Fruit fly (Drosophila melanogaster): ENCODE measurements around the gene CG8500.
A peak's percentile ranks its signal among the peaks of the same experiment; 100 is the strongest.

Gene CG8500

DNA sequence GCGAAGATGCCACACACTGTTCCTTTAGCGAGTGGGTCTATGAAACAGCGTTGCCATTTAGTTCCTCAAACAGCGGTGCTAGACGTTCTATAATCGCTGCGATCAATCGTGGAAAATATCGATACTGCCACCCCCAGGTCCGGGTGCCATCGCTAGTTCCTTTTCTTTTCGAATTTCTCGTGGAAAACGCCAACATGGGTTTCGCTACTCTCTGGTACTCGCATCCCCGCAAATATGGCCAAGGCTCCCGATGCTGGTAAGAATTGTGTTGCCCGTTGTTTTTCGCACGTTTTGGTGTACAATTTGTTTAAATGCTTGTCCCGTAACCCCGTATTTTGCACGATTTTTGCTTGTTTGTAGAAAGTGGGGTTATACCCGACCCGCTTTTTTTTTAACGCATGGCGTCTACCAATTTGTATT, 6.5 kb upstream of the CG8500 start, which contains the start of gene RpS29 (continued):
- TF ChIP-seq sc (optimal IDR thresholded peaks at IDR 0.05) (no peak), sc (GFP tag; optimal IDR thresholded peaks at IDR 0.05) (no peak), CG16815 (GFP tag; optimal IDR thresholded peaks at IDR 0.05) (peak; percentile 2), CG34376 (GFP tag; optimal IDR thresholded peaks at IDR 0.05) (peak; percentile 92), Chrac-16 (GFP tag; optimal IDR thresholded peaks at IDR 0.05) (peak; percentile 83), klu (GFP tag; IDR thresholded peaks at IDR 0.05) (peak; percentile 31; the same call in 1 of the 2 replicates), tap (tag; optimal IDR thresholded peaks at IDR 0.05) (peak; percentile 38), cad (GFP tag; optimal IDR thresholded peaks at IDR 0.05) (no peak), ab (GFP tag; optimal IDR thresholded peaks at IDR 0.05) (peak; percentile 57), Dll (GFP tag; IDR thresholded peaks at IDR 0.05; ENCODE audit: partially characterized antibody) (peak; percentile 91), wdn (GFP tag; IDR thresholded peaks at IDR 0.05) (peak; percentile 56; the same call in 1 of the 2 replicates), gsb-n (tag; optimal IDR thresholded peaks at IDR 0.05) (peak; percentile 54), Dek (tag; optimal IDR thresholded peaks at IDR 0.05) (peak; percentile 77), sim (GFP tag; IDR thresholded peaks at IDR 0.05) (no peak), chinmo (GFP tag; IDR thresholded peaks at IDR 0.05; ENCODE audit: partially characterized antibody) (peak; percentile 92), cas (GFP tag; IDR thresholded peaks at IDR 0.05) (peak; percentile 68; the same call in 1 of the 2 replicates), CG14965 (GFP tag; optimal IDR thresholded peaks at IDR 0.05; ENCODE audit: borderline replicate concordance) (peak; percentile 21), disco-r (GFP tag; optimal IDR thresholded peaks at IDR 0.05) (peak; percentile 68), CG17328 (GFP tag; IDR thresholded peaks at IDR 0.05) (peak; percentile 74), sd (tag; optimal IDR thresholded peaks at IDR 0.05) (peak; percentile 44), ap (GFP tag; IDR thresholded peaks at IDR 0.05) (no peak), Med (GFP tag) (peak; percentile 99), CG6765 (GFP tag; optimal IDR thresholded peaks at IDR 0.05) (peak; percentile 83), Mad (GFP tag; optimal IDR thresholded peaks at IDR 0.05) (peak; percentile 85), gcm2 (GFP tag; optimal IDR thresholded peaks at IDR 0.05) (peak; percentile 62), Ravus (GFP tag; IDR thresholded peaks at IDR 0.05) (no peak), kni (GFP tag; optimal IDR thresholded peaks at IDR 0.05) (peak; percentile 78), lab (GFP tag; optimal IDR thresholded peaks at IDR 0.05) (peak; percentile 93), CrebB (tag; optimal IDR thresholded peaks at IDR 0.05) (peak; percentile 87), her (GFP tag; optimal IDR thresholded peaks at IDR 0.05) (peak; percentile 89), CG7556 (GFP tag; optimal IDR thresholded peaks at IDR 0.05) (peak; percentile 45), zf30C (GFP tag; optimal IDR thresholded peaks at IDR 0.05) (peak; percentile 57), CG17612 (GFP tag; IDR thresholded peaks at IDR 0.05) (peak; percentile 31; the same call in 1 of the 2 replicates), CG33557 (GFP tag; optimal IDR thresholded peaks at IDR 0.05) (peak; percentile 67), CG1024 (GFP tag; IDR thresholded peaks at IDR 0.05) (peak; percentile 64), Usf (GFP tag; optimal IDR thresholded peaks at IDR 0.05) (peak; percentile 58), psq (GFP tag; optimal IDR thresholded peaks at IDR 0.05) (peak; percentile 50), CG3163 (GFP tag; optimal IDR thresholded peaks at IDR 0.05) (peak; percentile 80), vfl (GFP tag; optimal IDR thresholded peaks at IDR 0.05) (peak; percentile 79), CG15479 (GFP tag; optimal IDR thresholded peaks at IDR 0.05) (no peak), E2f1 (GFP tag; IDR thresholded peaks at IDR 0.05) (peak; percentile 60), Deaf1 (tag; optimal IDR thresholded peaks at IDR 0.05) (peak; percentile 43), inv (GFP tag; IDR thresholded peaks at IDR 0.05; ENCODE audit: partially characterized antibody) (peak; percentile 92), otp (GFP tag; IDR thresholded peaks at IDR 0.05) (peak; percentile 66; the same call in 2 of the 3 replicates), stwl (tag; optimal IDR thresholded peaks at IDR 0.05) (peak; percentile 73), CG34422 (GFP tag; IDR thresholded peaks at IDR 0.05) (peak; percentile 89), D19B (GFP tag; optimal IDR thresholded peaks at IDR 0.05) (no peak), Sox102F (GFP tag; optimal IDR thresholded peaks at IDR 0.05) (peak; percentile 14), Lhr (GFP tag; optimal IDR thresholded peaks at IDR 0.05) (peak; percentile 90), CG10543 (GFP tag; optimal IDR thresholded peaks at IDR 0.05) (peak; percentile 93), CG9876 (GFP tag; optimal IDR thresholded peaks at IDR 0.05) (peak; percentile 91)

All from whole organism, embryonic.